Worm (Caenorhabditis elegans) whole organism, young adult: ENCODE data around the gene dmd-5.
A peak's percentile ranks its signal among the peaks of the same experiment; 100 is the strongest.

Experiments
- F22D6.2 ChIP-seq: sonication (generic microtip); optimal IDR thresholded peaks from 2 replicates; lab custom pipeline; 2016; ENCODE audit warnings: mild to moderate bottlenecking, missing genetic modification characterization, missing compliant biosample characterization
- F37B4.10 ChIP-seq: fragments of 200-800 bp; sonication (Bioruptor generic); IDR thresholded peaks from 2 replicates; pipeline ENCODE4 v1.3.6; 2022; ENCODE audit warnings: missing genetic modification characterization, missing compliant biosample characterization
- F55B11.4 ChIP-seq: sonication (generic microtip); optimal IDR thresholded peaks from 2 replicates; lab custom pipeline; 2016; ENCODE audit warnings: missing compliant biosample characterization, missing genetic modification characterization, borderline replicate concordance; ENCODE audit not compliant: insufficient read depth
- K12H6.12 ChIP-seq: fragments of 200-800 bp; sonication (Bioruptor generic); optimal IDR thresholded peaks from 2 replicates; lab custom pipeline; 2018; ENCODE audit warnings: mild to moderate bottlenecking, missing genetic modification characterization, missing compliant biosample characterization
- Y56A3A.18 ChIP-seq: fragments of 200-800 bp; sonication (Bioruptor generic); IDR thresholded peaks from 2 replicates; pipeline ENCODE4 v1.3.6; 2022; ENCODE audit warnings: missing genetic modification reagents, missing genetic modification characterization, missing compliant biosample characterization
- Y95B8A.8 ChIP-seq: fragments of 200-800 bp; sonication (Bioruptor generic); IDR thresholded peaks from 2 replicates; pipeline ENCODE4 v1.3.6; 2022; ENCODE audit warnings: missing genetic modification reagents, missing genetic modification characterization, missing compliant biosample characterization
- akir-1 ChIP-seq: fragments of 200-800 bp; sonication (Bioruptor generic); optimal IDR thresholded peaks from 2 replicates; lab custom pipeline; 2018; ENCODE audit warnings: mild to moderate bottlenecking, missing genetic modification characterization, moderate library complexity, missing compliant biosample characterization
- ama-1 ChIP-seq, 3 experiments: fragments of 150-350 bp in 1 of 3; sonication (generic microtip) in 2 of 3; optimal IDR thresholded peaks; 2 replicates each; lab custom pipeline; 2014 to 2018; ENCODE audit warnings: missing biosample characterization in 2 of 3, missing genetic modification characterization in 2 of 3, missing genetic modification reagents in 2 of 3
- ceh-100 ChIP-seq: fragments of 200-800 bp; sonication (Bioruptor generic); IDR thresholded peaks from 2 replicates; pipeline ENCODE4 v1.3.6; 2022; ENCODE audit warnings: missing genetic modification reagents, missing genetic modification characterization, missing compliant biosample characterization
- ceh-79 ChIP-seq: sonication (generic microtip); optimal IDR thresholded peaks from 2 replicates; lab custom pipeline; 2017; ENCODE audit warnings: mild to moderate bottlenecking, missing genetic modification characterization, missing compliant biosample characterization
- chd-7 ChIP-seq: sonication (generic microtip); optimal IDR thresholded peaks from 2 replicates; lab custom pipeline; 2016; ENCODE audit warnings: mild to moderate bottlenecking, missing genetic modification characterization, moderate library complexity, missing compliant biosample characterization
- dpl-1 ChIP-seq: fragments of 150-350 bp; optimal IDR thresholded peaks from 2 replicates; lab custom pipeline; 2014; ENCODE audit warnings: missing biosample characterization, missing genetic modification reagents, missing genetic modification characterization
- egl-18 ChIP-seq: fragments of 200-800 bp; sonication (Bioruptor generic); IDR thresholded peaks from 2 replicates; pipeline ENCODE4 v1.3.6; 2022; ENCODE audit warnings: missing genetic modification reagents, missing genetic modification characterization, missing compliant biosample characterization
- egrh-3 ChIP-seq: fragments of 200-800 bp; sonication (Bioruptor generic); IDR thresholded peaks from 2 replicates; pipeline ENCODE4 v1.3.6; 2022; ENCODE audit warnings: missing genetic modification reagents, missing genetic modification characterization, missing compliant biosample characterization
- ets-4 ChIP-seq: fragments of 200-800 bp; sonication (Bioruptor generic); optimal IDR thresholded peaks from 2 replicates; lab custom pipeline; 2018; ENCODE audit warnings: mild to moderate bottlenecking, missing genetic modification characterization, missing compliant biosample characterization
- fkh-3 ChIP-seq: sonication (generic microtip); optimal IDR thresholded peaks from 2 replicates; lab custom pipeline; 2016; ENCODE audit warnings: mild to moderate bottlenecking, missing genetic modification characterization, missing compliant biosample characterization
- him-1 ChIP-seq: sonication (generic microtip); optimal IDR thresholded peaks from 2 replicates; lab custom pipeline; 2016; ENCODE audit warnings: missing genotype, missing genetic modification reagents, missing genetic modification characterization, missing compliant biosample characterization
- hlh-12 ChIP-seq: sonication (generic microtip); optimal IDR thresholded peaks from 2 replicates; lab custom pipeline; 2016; ENCODE audit warnings: missing genetic modification characterization, missing compliant biosample characterization
- hmg-1.2 ChIP-seq: fragments of 200-800 bp; sonication (Bioruptor generic); IDR thresholded peaks from 2 replicates; pipeline ENCODE4 v1.3.6; 2022; ENCODE audit warnings: missing genetic modification reagents, missing genetic modification characterization, missing compliant biosample characterization
- hrde-1 ChIP-seq: sonication (generic microtip); optimal IDR thresholded peaks from 2 replicates; lab custom pipeline; 2016; ENCODE audit warnings: missing genetic modification characterization, mild to moderate bottlenecking, missing compliant biosample characterization, moderate library complexity, missing genotype, missing genetic modification reagents, borderline replicate concordance
- lag-1 ChIP-seq: fragments of 200-800 bp; sonication (Bioruptor generic); IDR thresholded peaks from 2 replicates; pipeline ENCODE4 v1.3.6; 2022; ENCODE audit warnings: missing genetic modification reagents, missing genetic modification characterization, missing compliant biosample characterization
- lir-1 ChIP-seq: fragments of 200-800 bp; sonication (Bioruptor generic); conservative IDR thresholded peaks from 2 replicates; pipeline ENCODE4 v1.3.6; 2022; ENCODE audit warnings: missing genetic modification reagents, missing genetic modification characterization, missing compliant biosample characterization
- lsl-1 ChIP-seq: fragments of 200-800 bp; sonication (Bioruptor generic); optimal IDR thresholded peaks from 2 replicates; lab custom pipeline; 2018; ENCODE audit warnings: mild to moderate bottlenecking, missing genetic modification characterization, moderate library complexity, missing compliant biosample characterization
- madf-10 ChIP-seq: sonication (generic microtip); optimal IDR thresholded peaks from 2 replicates; lab custom pipeline; 2016; ENCODE audit warnings: mild to moderate bottlenecking, missing genetic modification characterization, missing compliant biosample characterization
- madf-6 ChIP-seq: fragments of 200-800 bp; sonication (Bioruptor generic); IDR thresholded peaks from 2 replicates; pipeline ENCODE4 v1.3.6; 2022; ENCODE audit warnings: missing genetic modification reagents, missing genetic modification characterization, missing compliant biosample characterization
- mes-4 ChIP-seq: sonication (generic microtip); optimal IDR thresholded peaks from 2 replicates; lab custom pipeline; 2016; ENCODE audit warnings: missing genotype, missing genetic modification characterization, missing compliant biosample characterization
- nhr-120 ChIP-seq: fragments of 200-800 bp; sonication (Bioruptor generic); IDR thresholded peaks from 2 replicates; pipeline ENCODE4 v1.3.6; 2022; ENCODE audit warnings: missing genetic modification characterization, missing compliant biosample characterization
- nhr-27 ChIP-seq: fragments of 200-800 bp; sonication (Bioruptor generic); optimal IDR thresholded peaks from 2 replicates; lab custom pipeline; 2018; ENCODE audit warnings: mild to moderate bottlenecking, missing genetic modification characterization, moderate library complexity, missing compliant biosample characterization
- nhr-80 ChIP-seq: sonication (generic microtip); optimal IDR thresholded peaks from 2 replicates; lab custom pipeline; 2016; ENCODE audit warnings: missing genetic modification characterization, missing compliant biosample characterization
- rpc-1 ChIP-seq, 2 experiments: fragments of 150-350 bp in 1 of 2; sonication (generic microtip) in 1 of 2; optimal IDR thresholded peaks; 2 replicates each; lab custom pipeline; 2014 to 2018; ENCODE audit warnings: missing biosample characterization in 1 of 2, missing genetic modification characterization in 1 of 2, missing genetic modification reagents in 1 of 2, missing genotype in 1 of 2
- snpc-1.1 ChIP-seq: sonication (generic microtip); optimal IDR thresholded peaks from 2 replicates; lab custom pipeline; 2017; ENCODE audit warnings: missing genetic modification characterization, mild to moderate bottlenecking, missing compliant biosample characterization, antibody characterized with exemption, moderate library complexity, missing genotype, missing genetic modification reagents; ENCODE audit not compliant: insufficient read depth
- somi-1 ChIP-seq: fragments of 200-800 bp; sonication (Bioruptor generic); optimal IDR thresholded peaks from 2 replicates; lab custom pipeline; 2018; ENCODE audit warnings: mild to moderate bottlenecking, missing genetic modification characterization, missing compliant biosample characterization
- sptf-2 ChIP-seq: fragments of 200-800 bp; sonication (Bioruptor generic); optimal IDR thresholded peaks from 2 replicates; lab custom pipeline; 2018; ENCODE audit warnings: mild to moderate bottlenecking, missing genetic modification characterization, missing compliant biosample characterization
- tbx-9 ChIP-seq: sonication (generic microtip); optimal IDR thresholded peaks from 2 replicates; lab custom pipeline; 2016; ENCODE audit warnings: borderline replicate concordance, missing genetic modification characterization, inconsistent platforms, missing compliant biosample characterization
- tlf-1 ChIP-seq: fragments of 200-800 bp; sonication (Bioruptor generic); optimal IDR thresholded peaks from 2 replicates; lab custom pipeline; 2018; ENCODE audit warnings: mild to moderate bottlenecking, missing genetic modification characterization, missing compliant biosample characterization
- ztf-25 ChIP-seq: fragments of 200-800 bp; sonication (Bioruptor generic); IDR thresholded peaks from 2 replicates; pipeline ENCODE4 v1.3.6; 2022; ENCODE audit warnings: missing genetic modification reagents, missing genetic modification characterization, missing compliant biosample characterization

Gene dmd-5

ce11 chrII:5742767-5743166, 31.3 kb downstream of the dmd-5 start:
- TF ChIP-seq nhr-80 (tag; lab: Kevin White, UChicago) (peak; percentile 32), sptf-2 (GFP tag; lab: Kevin White, UChicago) (no peak)
- TF ChIP-seq, all 124 proteins: peak for 1

- TF ChIP-seq egrh-3 (GFP tag; lab: Robert Waterston, UW): no peak
- TF ChIP-seq hrde-1: no peak
- TF ChIP-seq K12H6.12: no peak
- TF ChIP-seq akir-1 (GFP tag; lab: Kevin White, UChicago): no peak
- TF ChIP-seq dpl-1: no peak
- no peak for TF ChIP-seq fkh-3 (tag; lab: Kevin White, UChicago)
- no peak for TF ChIP-seq lag-1
- TF ChIP-seq Y95B8A.8: no peak
- TF ChIP-seq, all 124 proteins: peak for 0
Measured at ce11 chrII:5738795-5739194, 35.2 kb downstream of the dmd-5 start, which contains the start of gene hlh-14. Gene hlh-14, minus strand, starts transcription at chrII:5738895.

ce11 chrII:5736599-5736998, 37.4 kb downstream of the dmd-5 start:
- TF ChIP-seq madf-10 (tag; lab: Kevin White, UChicago) (no peak), hrde-1 (no peak), nhr-120 (GFP tag; lab: Robert Waterston, UW) (no peak), somi-1 (GFP tag; lab: Kevin White, UChicago) (no peak), Y56A3A.18 (GFP tag; lab: Robert Waterston, UW) (no peak), nhr-27 (tag; lab: Kevin White, UChicago) (no peak), lir-1 (GFP tag; lab: Robert Waterston, UW) (no peak), tbx-9 (tag; lab: Kevin White, UChicago) (no peak), lsl-1 (no peak), egl-18 (GFP tag; lab: Robert Waterston, UW) (no peak), madf-6 (GFP tag; lab: Robert Waterston, UW) (no peak), ceh-79 (tag; lab: Kevin White, UChicago) (no peak), dpl-1 (no peak), ama-1 (optimal IDR thresholded peaks at IDR 0.05; lab: Kevin White, UChicago) (no peak), ama-1 (GFP tag; optimal IDR thresholded peaks at IDR 0.05; lab: Kevin White, UChicago) (no peak), hlh-12 (tag; lab: Kevin White, UChicago) (no peak), hmg-1.2 (GFP tag; lab: Robert Waterston, UW) (no peak), lag-1 (no peak), him-1 (tag; lab: Kevin White, UChicago) (no peak), mes-4 (tag; lab: Kevin White, UChicago) (no peak)

- TF ChIP-seq ceh-100 (GFP tag; lab: Robert Waterston, UW) (no peak), ama-1 (optimal IDR thresholded peaks at IDR 0.05; lab: Kevin White, UChicago) (no peak), ama-1 (GFP tag; optimal IDR thresholded peaks at IDR 0.05; lab: Kevin White, UChicago) (no peak), snpc-1.1 (no peak), rpc-1 (optimal IDR thresholded peaks at IDR 0.05; lab: Kevin White, UChicago) (no peak), rpc-1 (tag; optimal IDR thresholded peaks at IDR 0.05; lab: Kevin White, UChicago) (no peak), mes-4 (tag; lab: Kevin White, UChicago) (no peak), ets-4 (GFP tag; lab: Kevin White, UChicago) (no peak), F22D6.2 (tag; lab: Kevin White, UChicago) (no peak), tlf-1 (GFP tag; lab: Kevin White, UChicago) (no peak), nhr-120 (GFP tag; lab: Robert Waterston, UW) (no peak), F55B11.4 (no peak), F37B4.10 (GFP tag; lab: Robert Waterston, UW) (no peak), ztf-25 (GFP tag; lab: Robert Waterston, UW) (no peak), chd-7 (tag; lab: Kevin White, UChicago) (no peak)
Measured at ce11 chrII:5735744-5736143, 38.3 kb downstream of the dmd-5 start.
